Worm (Caenorhabditis elegans) whole organism, L2 larva: ENCODE results near the gene R05H10.3.

Experiments
- aly-2 ChIP-seq: fragments of 150-350 bp; optimal IDR thresholded peaks from 2 replicates; lab custom pipeline; 2014; ENCODE audit warnings: missing biosample characterization, missing genetic modification characterization
- ama-1 ChIP-seq: fragments of 150-350 bp; optimal IDR thresholded peaks from 2 replicates; lab custom pipeline; 2018; ENCODE audit warnings: inconsistent platforms
- ceh-16 ChIP-seq: fragments of 150-350 bp; optimal IDR thresholded peaks from 2 replicates; lab custom pipeline; 2014; ENCODE audit warnings: missing biosample characterization, missing genetic modification characterization
- gmeb-1 ChIP-seq: fragments of 150-350 bp; optimal IDR thresholded peaks from 2 replicates; lab custom pipeline; 2014; ENCODE audit warnings: missing biosample characterization, missing genetic modification characterization
- mdl-1 ChIP-seq, 2 experiments: fragments of 150-350 bp in 1 of 2; sonication (generic microtip) in 1 of 2; optimal IDR thresholded peaks; 2 replicates each; lab custom pipeline; 2017; ENCODE audit warnings: missing biosample characterization in 2 of 2, missing genetic modification characterization in 2 of 2
- nhr-77 ChIP-seq: fragments of 150-350 bp; optimal IDR thresholded peaks from 2 replicates; lab custom pipeline; 2014; ENCODE audit warnings: missing biosample characterization, missing genetic modification characterization
- unc-62 ChIP-seq: fragments of 150-350 bp; optimal IDR thresholded peaks from 2 replicates; lab custom pipeline; 2014; ENCODE audit warnings: missing biosample characterization, missing genetic modification reagents, missing genetic modification characterization
- zag-1 ChIP-seq: fragments of 150-350 bp; optimal IDR thresholded peaks from 2 replicates; lab custom pipeline; 2014; ENCODE audit warnings: missing biosample characterization, missing genetic modification characterization

DNA sequence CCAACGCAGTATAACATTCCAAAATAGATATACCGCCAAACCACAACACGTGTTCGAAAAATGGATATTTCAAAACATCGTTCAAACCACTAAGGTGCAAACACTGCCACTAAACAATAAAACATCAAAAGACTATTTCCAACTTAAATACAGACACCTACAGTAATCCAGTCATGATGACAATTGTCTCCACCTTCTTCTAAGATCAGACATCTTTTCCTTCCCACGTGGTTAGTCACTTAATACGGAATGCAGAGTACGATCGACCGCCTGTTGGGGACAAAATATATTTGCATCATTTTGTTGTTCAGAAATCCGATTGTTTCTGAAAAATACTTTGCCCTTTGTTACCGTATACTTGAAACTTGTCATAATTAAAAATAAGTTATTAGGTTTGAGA, 28.5 kb upstream of the R05H10.3 start:
- no peak for TF ChIP-seq ceh-16
- no peak for TF ChIP-seq ama-1 (lab: Kevin White, UChicago)
- TF ChIP-seq mdl-1 (tag; optimal IDR thresholded peaks at IDR 0.05; lab: Kevin White, UChicago): no peak
- TF ChIP-seq aly-2 (tag; lab: Kevin White, UChicago): no peak
- no peak for TF ChIP-seq gmeb-1 (tag; lab: Kevin White, UChicago)
- no peak for TF ChIP-seq unc-62
- no peak for TF ChIP-seq zag-1 (tag; lab: Kevin White, UChicago)
- TF ChIP-seq nhr-77 (tag; lab: Kevin White, UChicago): no peak
